Fruit fly (Drosophila melanogaster): ENCODE measurements around the gene Gapdh2.

DNA sequence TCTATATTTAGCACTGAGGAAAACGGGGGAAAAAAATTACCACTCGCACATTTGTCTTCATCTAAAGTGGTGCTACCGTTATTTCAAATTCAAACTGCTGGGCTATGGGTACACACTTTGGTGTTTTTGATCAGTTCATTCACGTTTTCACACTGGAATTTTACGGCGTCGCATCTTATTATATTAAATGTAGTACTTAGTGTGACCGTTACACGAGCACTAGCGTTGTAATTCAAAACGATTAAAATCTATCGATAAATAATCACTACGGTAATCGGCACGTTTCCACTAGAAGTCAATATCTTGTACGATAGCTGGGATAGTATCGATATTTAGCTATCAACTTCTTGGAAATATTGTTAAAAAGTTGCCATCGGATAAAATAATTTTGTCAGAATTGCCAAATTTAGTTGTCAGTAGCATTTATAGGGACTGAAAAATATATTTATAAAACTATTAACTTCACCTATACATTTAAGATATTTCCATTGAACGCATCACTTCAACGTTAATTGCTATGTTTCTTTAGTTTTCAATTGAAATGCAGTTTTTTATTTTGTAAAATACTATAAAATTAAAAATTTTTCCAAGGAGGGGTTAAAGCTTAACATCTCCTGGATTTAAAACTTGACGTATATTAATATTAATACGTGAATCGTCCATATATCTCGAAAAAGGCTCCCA lies 10.2 kb upstream of the Gapdh2 start, which contains the start of the genes CG46440 and Myb:
- TF ChIP-seq CG8478 (optimal IDR thresholded peaks at IDR 0.05) (no peak), usp (GFP tag; optimal IDR thresholded peaks at IDR 0.05) (no peak), pan (optimal IDR thresholded peaks at IDR 0.05) (no peak), Dll (optimal IDR thresholded peaks at IDR 0.05) (no peak)

Data from whole organism.